Fruit fly (Drosophila melanogaster): ENCODE results near the gene pum.
A peak's percentile ranks its signal among the peaks of the same experiment; 100 is the strongest.

pum gene

dm6 chr3R:9227330-9227729 lies 10.2 kb downstream of the pum start (continued):
- peak; percentile 79 for TF ChIP-seq CG3281 (GFP tag; optimal IDR thresholded peaks at IDR 0.05)
- peak; percentile 34 for TF ChIP-seq trh (GFP tag; optimal IDR thresholded peaks at IDR 0.05)
- TF ChIP-seq cato (GFP tag; optimal IDR thresholded peaks at IDR 0.05; ENCODE audit: borderline replicate concordance), result no peak
- peak; percentile 77 for TF ChIP-seq CG11695 (GFP tag; IDR thresholded peaks at IDR 0.05)
- TF ChIP-seq tgo (GFP tag; IDR thresholded peaks at IDR 0.05), result peak; percentile 76
- no peak for TF ChIP-seq nau (GFP tag; optimal IDR thresholded peaks at IDR 0.05)
- TF ChIP-seq H15 (GFP tag; IDR thresholded peaks at IDR 0.05), result peak; percentile 73; the same call in 2 of the 3 replicates
- no peak for TF ChIP-seq klu (GFP tag; IDR thresholded peaks at IDR 0.05)
- peak; percentile 81 for TF ChIP-seq grau (tag; optimal IDR thresholded peaks at IDR 0.05)
- TF ChIP-seq HLHmδ (GFP tag; optimal IDR thresholded peaks at IDR 0.05), result no peak
- TF ChIP-seq Hr78 (GFP tag; optimal IDR thresholded peaks at IDR 0.05), result peak in 1 of 2 experiments; percentile 2
- no peak for TF ChIP-seq Kr (GFP tag; optimal IDR thresholded peaks at IDR 0.05)
- TF ChIP-seq Poxn (GFP tag; IDR thresholded peaks at IDR 0.05), result peak; percentile 63; the same call in 1 of the 2 replicates
- TF ChIP-seq CG34376 (GFP tag; optimal IDR thresholded peaks at IDR 0.05), result no peak
- TF ChIP-seq otp (GFP tag; IDR thresholded peaks at IDR 0.05), result no peak
- TF ChIP-seq CG6689 (GFP tag; IDR thresholded peaks at IDR 0.05), result peak; percentile 85
- peak; percentile 84 for TF ChIP-seq sob (GFP tag; IDR thresholded peaks at IDR 0.05)
- no peak for TF ChIP-seq Dfd (GFP tag; optimal IDR thresholded peaks at IDR 0.05)
- TF ChIP-seq CG11560 (tag; IDR thresholded peaks at IDR 0.05), result 0 out of 3 replicates have a peak, but pooled peaks have one; percentile 52
- peak; percentile 55 for TF ChIP-seq ems (GFP tag; optimal IDR thresholded peaks at IDR 0.05)
- peak; percentile 35; the same call in 1 of the 2 replicates for TF ChIP-seq CG1024 (GFP tag; IDR thresholded peaks at IDR 0.05)
- TF ChIP-seq ind (GFP tag; optimal IDR thresholded peaks at IDR 0.05), result peak; percentile 80
- no peak for TF ChIP-seq CG10543 (GFP tag; optimal IDR thresholded peaks at IDR 0.05)
- TF ChIP-seq CG10959 (GFP tag; IDR thresholded peaks at IDR 0.05), result no peak
- peak; percentile 15; the same call in 1 of the 3 replicates for TF ChIP-seq croc (GFP tag; conservative IDR thresholded peaks at IDR 0.05)
- TF ChIP-seq CG6854 (GFP tag; optimal IDR thresholded peaks at IDR 0.05), result peak; percentile 40
- TF ChIP-seq vvl (GFP tag; IDR thresholded peaks at IDR 0.05), result peak; percentile 65; the same call in 1 of the 2 replicates
- TF ChIP-seq CG18619 (GFP tag; optimal IDR thresholded peaks at IDR 0.05), result peak; percentile 65
- TF ChIP-seq CG12659 (GFP tag; optimal IDR thresholded peaks at IDR 0.05), result peak; percentile 71
- TF ChIP-seq CG42726 (GFP tag; IDR thresholded peaks at IDR 0.05; ENCODE audit: partially characterized antibody), result no peak
- TF ChIP-seq btn (GFP tag; optimal IDR thresholded peaks at IDR 0.05), result no peak
- TF ChIP-seq Dp (GFP tag; optimal IDR thresholded peaks at IDR 0.05), result no peak
- TF ChIP-seq bowl (GFP tag; IDR thresholded peaks at IDR 0.05), result no peak
- TF ChIP-seq CG8281 (tag; optimal IDR thresholded peaks at IDR 0.05), result peak; percentile 11
- no peak for TF ChIP-seq prd (optimal IDR thresholded peaks at IDR 0.05)
- peak; percentile 76 for TF ChIP-seq prd (GFP tag; IDR thresholded peaks at IDR 0.05)
- no peak for TF ChIP-seq CG10565 (GFP tag; optimal IDR thresholded peaks at IDR 0.05)
- no peak for TF ChIP-seq CG8478 (optimal IDR thresholded peaks at IDR 0.05)
- peak; percentile 51 for TF ChIP-seq CG6683 (GFP tag; optimal IDR thresholded peaks at IDR 0.05)
- no peak for TF ChIP-seq gt (GFP tag; IDR thresholded peaks at IDR 0.05)
- peak; percentile 56 for TF ChIP-seq CG10462 (GFP tag; optimal IDR thresholded peaks at IDR 0.05)
- peak; percentile 64 for TF ChIP-seq CG17328 (GFP tag; IDR thresholded peaks at IDR 0.05)
- TF ChIP-seq rib (GFP tag; IDR thresholded peaks at IDR 0.05), result no peak; the same call in 1 of the 2 replicates
- TF ChIP-seq CG17912 (GFP tag; optimal IDR thresholded peaks at IDR 0.05), result no peak
- no peak for TF ChIP-seq ham (GFP tag; IDR thresholded peaks at IDR 0.05)
- TF ChIP-seq fru (optimal IDR thresholded peaks at IDR 0.05), result no peak
- TF ChIP-seq Atf3 (GFP tag; optimal IDR thresholded peaks at IDR 0.05), result no peak
- peak; percentile 74 for TF ChIP-seq CG17359 (tag; optimal IDR thresholded peaks at IDR 0.05)
- TF ChIP-seq Gug (GFP tag; IDR thresholded peaks at IDR 0.05), result peak; percentile 56; the same call in 2 of the 4 replicates
- no peak for TF ChIP-seq lola (GFP tag; optimal IDR thresholded peaks at IDR 0.05)
- TF ChIP-seq cad (GFP tag; optimal IDR thresholded peaks at IDR 0.05), result no peak
- TF ChIP-seq tap (tag; optimal IDR thresholded peaks at IDR 0.05), result peak; percentile 32
